Fruit fly (Drosophila melanogaster) whole organism, adult: Measurements from ENCODE around the gene SrpRbeta.

Experiments used
- CG11617 ChIP-seq: fragments of 200-800 bp; sonication (Bioruptor generic); optimal IDR thresholded peaks from 2 replicates; lab custom pipeline; 2017; ENCODE audit warnings: mild to moderate bottlenecking, missing biosample characterization, missing genetic modification reagents, missing genetic modification characterization
- CG1620 ChIP-seq: fragments of 200-800 bp; sonication (Bioruptor generic); optimal IDR thresholded peaks from 2 replicates; lab custom pipeline; 2016; ENCODE audit warnings: missing biosample characterization, missing genetic modification characterization
- CG33017 ChIP-seq: fragments of 200-800 bp; sonication (Bioruptor generic); optimal IDR thresholded peaks from 2 replicates; lab custom pipeline; 2018; ENCODE audit warnings: missing biosample characterization, mild to moderate bottlenecking, missing genetic modification characterization, moderate library complexity
- CG5204 ChIP-seq: fragments of 200-800 bp; sonication (Bioruptor generic); optimal IDR thresholded peaks from 2 replicates; lab custom pipeline; 2016; ENCODE audit warnings: missing biosample characterization, missing genetic modification characterization
- Crg-1 ChIP-seq: fragments of 200-800 bp; sonication (Bioruptor generic); optimal IDR thresholded peaks from 2 replicates; lab custom pipeline; 2016; ENCODE audit warnings: missing biosample characterization, missing genetic modification characterization
- Hr96 ChIP-seq: fragments of 200-800 bp; sonication (Bioruptor generic); optimal IDR thresholded peaks from 2 replicates; lab custom pipeline; 2016; ENCODE audit warnings: missing biosample characterization, missing genetic modification characterization
- Mnt ChIP-seq: fragments of 200-800 bp; sonication (Bioruptor generic); optimal IDR thresholded peaks from 2 replicates; lab custom pipeline; 2016; ENCODE audit warnings: missing biosample characterization, mild to moderate bottlenecking, missing genetic modification characterization
- bab1 ChIP-seq: fragments of 200-800 bp; sonication (Bioruptor generic); optimal IDR thresholded peaks from 3 replicates; lab custom pipeline; 2019; ENCODE audit warnings: missing biosample characterization, mild to moderate bottlenecking, missing genetic modification characterization, moderate library complexity
- cnc ChIP-seq, 2 experiments: fragments of >200 bp; optimal IDR thresholded peaks; 2 replicates each; lab custom pipeline; 2017
- kay ChIP-seq: fragments of 200-800 bp; sonication (Bioruptor generic); peaks from one replicate; lab custom pipeline; 2016; ENCODE audit warnings: missing biosample characterization, missing genetic modification characterization, borderline replicate concordance
- pad ChIP-seq: fragments of 200-800 bp; sonication (Bioruptor generic); optimal IDR thresholded peaks from 3 replicates; lab custom pipeline; 2017; ENCODE audit warnings: missing biosample characterization, missing genetic modification characterization, mild to moderate bottlenecking, moderate library complexity, missing genetic modification reagents
- tj ChIP-seq: fragments of 200-800 bp; sonication (Bioruptor generic); optimal IDR thresholded peaks from 3 replicates; lab custom pipeline; 2017; ENCODE audit warnings: missing biosample characterization, mild to moderate bottlenecking, missing genetic modification characterization, moderate library complexity

DNA sequence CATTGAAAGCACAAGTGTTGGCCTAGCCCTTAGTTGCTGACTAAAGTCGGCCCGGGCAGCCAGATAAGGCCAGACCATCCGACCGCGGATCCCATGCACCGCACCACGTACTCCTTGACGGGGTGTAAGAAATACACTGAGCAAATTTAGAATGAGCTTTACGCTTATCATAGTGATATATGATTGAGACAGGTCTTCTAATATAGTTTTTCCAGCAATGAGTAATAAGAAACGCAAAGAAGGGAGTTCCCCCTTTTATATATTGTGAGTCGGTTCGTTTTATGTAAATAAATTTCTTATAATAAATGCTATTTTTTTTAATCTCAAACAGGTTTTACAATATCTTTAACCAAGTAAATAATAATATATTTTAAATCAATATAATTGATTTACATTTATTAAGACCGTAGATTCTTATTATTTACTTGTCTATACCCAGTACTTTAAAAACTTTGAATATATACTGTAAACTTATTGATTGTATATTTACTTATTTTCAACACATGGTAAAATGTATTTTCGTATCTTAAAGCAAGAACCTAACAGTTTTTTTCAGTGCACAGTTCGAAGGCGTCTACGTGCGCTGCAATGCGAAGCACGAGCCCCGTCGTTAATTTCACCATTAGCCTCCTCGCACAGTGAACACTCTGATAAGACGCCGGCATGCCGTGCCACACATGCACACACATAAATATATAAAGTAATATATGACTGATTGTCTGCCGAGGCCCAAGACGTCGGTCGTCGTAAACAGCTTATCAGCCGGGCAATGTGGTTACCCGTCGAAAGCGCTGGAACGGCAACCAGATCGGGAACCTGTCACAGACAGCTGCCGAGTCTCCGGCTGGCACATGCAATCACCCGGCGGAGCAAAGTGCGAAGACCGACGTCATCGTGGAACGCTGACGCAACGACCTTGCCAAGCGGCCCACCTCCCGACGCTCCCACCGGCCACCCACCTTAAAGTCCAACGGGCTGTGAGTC lies 27.8 kb downstream of the SrpRbeta start:
- peak; percentile 89 for TF ChIP-seq kay (GFP tag; lab: Kevin White, UChicago)
- TF ChIP-seq CG5204 (GFP tag; lab: Kevin White, UChicago), result no peak
- TF ChIP-seq CG1620 (GFP tag; lab: Kevin White, UChicago), result no peak
- peak; percentile 53 for TF ChIP-seq Hr96 (GFP tag; lab: Kevin White, UChicago)
- TF ChIP-seq CG11617 (GFP tag; lab: Kevin White, UChicago), result peak; percentile 91
- TF ChIP-seq pad (GFP tag; lab: Kevin White, UChicago), result peak; percentile 43
- peak; percentile 25 for TF ChIP-seq CG33017 (tag; lab: Kevin White, UChicago)
- no peak for TF ChIP-seq cnc (optimal IDR thresholded peaks at IDR 0.05; lab: Kevin White, UChicago)
- TF ChIP-seq Crg-1 (GFP tag; lab: Kevin White, UChicago), result peak; percentile 14
- peak; percentile 49 for TF ChIP-seq tj
- TF ChIP-seq Mnt (GFP tag; lab: Kevin White, UChicago), result peak; percentile 63
- peak; percentile 86 for TF ChIP-seq bab1 (GFP tag; lab: Kevin White, UChicago)
